Worm (Caenorhabditis elegans): Measurements from ENCODE around the gene srh-83.

ce11 chrV:7201353-7201752 lies 37.0 kb downstream of the srh-83 start:
- TF ChIP-seq nhr-28 (tag; optimal IDR thresholded peaks at IDR 0.05) (no peak), unc-39 (tag; optimal IDR thresholded peaks at IDR 0.05) (no peak), elt-3 (tag; optimal IDR thresholded peaks at IDR 0.05) (no peak), pha-4 (tag; optimal IDR thresholded peaks at IDR 0.05) (no peak), unc-62 (GFP tag; optimal IDR thresholded peaks at IDR 0.05) (no peak), snpc-4 (tag; optimal IDR thresholded peaks at IDR 0.05) (no peak), nhr-237 (tag; optimal IDR thresholded peaks at IDR 0.05) (no peak), ztf-11 (tag; optimal IDR thresholded peaks at IDR 0.05) (no peak), lsy-2 (tag; optimal IDR thresholded peaks at IDR 0.05) (no peak), mls-2 (tag; optimal IDR thresholded peaks at IDR 0.05) (no peak), elt-1 (tag; optimal IDR thresholded peaks at IDR 0.05; ENCODE audit: borderline replicate concordance, insufficient read depth) (no peak), M03D4.4 (tag; optimal IDR thresholded peaks at IDR 0.05) (no peak), bed-3 (GFP tag; optimal IDR thresholded peaks at IDR 0.05) (no peak)

Measured in whole organism, mixed stage, embryonic.